Fruit fly (Drosophila melanogaster): Measurements from ENCODE around the gene Larp4B.

DNA sequence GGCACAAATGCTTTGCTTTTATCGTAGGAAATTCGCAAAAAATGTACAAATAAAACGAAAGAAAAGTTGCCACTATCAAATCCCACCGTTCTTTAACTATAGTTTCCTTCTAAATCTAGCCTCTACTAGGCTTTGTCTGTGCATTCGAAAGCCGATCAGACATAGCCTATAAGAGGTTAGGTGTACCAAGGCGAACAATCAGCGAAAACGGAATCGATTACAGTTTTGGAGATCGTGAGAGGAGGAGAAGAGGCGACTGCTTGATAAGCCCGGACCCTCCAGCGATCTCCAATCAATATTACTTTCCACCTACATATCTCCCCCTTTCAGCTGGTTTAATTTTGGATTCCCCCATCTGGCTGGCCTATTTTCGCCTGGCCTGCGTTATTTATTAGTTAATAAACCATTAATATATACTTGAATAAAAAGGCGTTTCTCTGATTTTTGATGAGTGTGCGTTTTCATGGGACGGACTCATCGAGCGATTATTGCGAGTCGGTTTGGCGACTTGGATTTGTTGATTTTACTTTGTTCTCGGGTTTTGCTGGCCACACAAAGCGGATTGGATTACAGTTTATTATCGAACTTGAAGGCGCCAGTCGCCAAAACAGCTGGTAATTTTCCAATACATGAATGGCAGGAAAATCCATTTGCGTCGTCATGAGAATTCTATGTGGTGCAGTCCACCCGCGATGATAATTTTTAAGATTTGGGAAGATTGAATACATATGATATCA, 26.5 kb downstream of the Larp4B start:
- TF ChIP-seq dan (GFP tag; IDR thresholded peaks at IDR 0.05), result no peak
- no peak for TF ChIP-seq psq (GFP tag; optimal IDR thresholded peaks at IDR 0.05)
- no peak for TF ChIP-seq CG8089 (GFP tag; optimal IDR thresholded peaks at IDR 0.05)

All from whole organism, embryonic.